Fruit fly (Drosophila melanogaster): ENCODE measurements around the gene Pcif1.

DNA sequence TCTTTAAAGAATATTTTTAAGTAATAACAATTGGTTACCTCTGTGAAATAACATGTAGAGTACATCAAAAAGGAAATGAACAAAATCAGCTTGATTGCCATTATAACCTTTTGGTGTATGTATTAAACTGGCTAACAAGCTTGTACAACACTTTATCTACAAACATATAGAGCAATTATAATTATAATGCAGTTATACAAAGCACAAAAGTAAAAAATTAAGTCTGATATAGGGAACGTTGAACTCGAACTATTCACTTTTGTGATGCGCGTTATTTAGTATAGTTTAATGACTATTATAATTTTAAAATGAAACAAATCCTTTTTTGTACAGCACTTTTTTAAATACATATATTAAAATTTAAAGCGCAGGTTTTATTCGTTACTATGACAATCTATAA, 30.4 kb downstream of the Pcif1 start, which contains the start of gene CG33912:
- TF ChIP-seq toe (GFP tag; optimal IDR thresholded peaks at IDR 0.05) (no peak), CG11617 (GFP tag; optimal IDR thresholded peaks at IDR 0.05) (no peak), CG1620 (GFP tag; optimal IDR thresholded peaks at IDR 0.05) (no peak), bab1 (GFP tag; optimal IDR thresholded peaks at IDR 0.05) (no peak), pad (GFP tag; optimal IDR thresholded peaks at IDR 0.05) (no peak), ovo (GFP tag; optimal IDR thresholded peaks at IDR 0.05) (no peak), cic (GFP tag; optimal IDR thresholded peaks at IDR 0.05) (no peak), CG14711 (tag; optimal IDR thresholded peaks at IDR 0.05) (no peak), CG12768 (GFP tag; optimal IDR thresholded peaks at IDR 0.05) (no peak), CG33017 (tag; optimal IDR thresholded peaks at IDR 0.05) (no peak)

All from whole organism, adult.